Fruit fly (Drosophila melanogaster): Measurements from ENCODE around the gene ebo.

The ebo gene

DNA sequence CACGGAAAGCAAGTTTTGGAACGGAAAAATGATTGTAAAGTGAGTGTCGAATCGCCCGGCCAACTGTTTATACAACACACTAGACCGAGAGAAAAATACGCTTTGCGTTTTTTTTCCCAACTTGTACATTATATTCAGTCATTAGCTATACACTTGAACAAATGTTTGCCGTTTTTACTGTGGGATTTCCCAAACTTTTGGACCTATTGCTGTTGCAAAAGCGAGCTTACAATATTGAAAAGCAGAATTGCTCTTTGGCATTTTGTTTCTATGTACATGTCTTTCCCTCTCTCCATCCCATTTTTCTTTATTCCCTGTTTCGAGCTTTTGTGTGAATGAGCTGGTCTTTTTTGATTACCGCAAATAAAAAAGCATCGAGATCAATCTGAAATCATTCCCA, 21.0 kb upstream of the ebo start:
- TF ChIP-seq CG34406 (GFP tag; optimal IDR thresholded peaks at IDR 0.05) (no peak), CG3919 (GFP tag; optimal IDR thresholded peaks at IDR 0.05) (no peak), CG6792 (GFP tag; optimal IDR thresholded peaks at IDR 0.05) (no peak), svp (GFP tag) (peak; percentile 89), CG32006 (GFP tag; optimal IDR thresholded peaks at IDR 0.05) (no peak), Gug (GFP tag; IDR thresholded peaks at IDR 0.05) (no peak), pdm3 (GFP tag; optimal IDR thresholded peaks at IDR 0.05) (no peak), CG1621 (tag; optimal IDR thresholded peaks at IDR 0.05) (no peak), CG11294 (GFP tag; IDR thresholded peaks at IDR 0.05) (no peak)

- no peak for TF ChIP-seq CG8319 (GFP tag; optimal IDR thresholded peaks at IDR 0.05)
- no peak for TF ChIP-seq Hr39 (GFP tag; optimal IDR thresholded peaks at IDR 0.05)
- peak; percentile 37 for TF ChIP-seq svp (GFP tag)
- no peak for TF ChIP-seq CG15336 (GFP tag; IDR thresholded peaks at IDR 0.05)
- TF ChIP-seq dsx (GFP tag; optimal IDR thresholded peaks at IDR 0.05; ENCODE audit: poor library complexity, severe bottlenecking), result peak; percentile 11
- peak; percentile 0 for TF ChIP-seq Sox14 (GFP tag; optimal IDR thresholded peaks at IDR 0.05)
- TF ChIP-seq CG1621 (tag; optimal IDR thresholded peaks at IDR 0.05), result peak; percentile 33
- peak; percentile 84 for TF ChIP-seq fkh (GFP tag; optimal IDR thresholded peaks at IDR 0.05)
- TF ChIP-seq achi (GFP tag; optimal IDR thresholded peaks at IDR 0.05), result peak; percentile 36
- TF ChIP-seq fd59A (GFP tag; optimal IDR thresholded peaks at IDR 0.05), result no peak
Observed at dm6 chrX:496326-496725, 19.9 kb upstream of the ebo start, which contains the start of gene svr. svr (plus strand) TSS chrX:496446.

DNA sequence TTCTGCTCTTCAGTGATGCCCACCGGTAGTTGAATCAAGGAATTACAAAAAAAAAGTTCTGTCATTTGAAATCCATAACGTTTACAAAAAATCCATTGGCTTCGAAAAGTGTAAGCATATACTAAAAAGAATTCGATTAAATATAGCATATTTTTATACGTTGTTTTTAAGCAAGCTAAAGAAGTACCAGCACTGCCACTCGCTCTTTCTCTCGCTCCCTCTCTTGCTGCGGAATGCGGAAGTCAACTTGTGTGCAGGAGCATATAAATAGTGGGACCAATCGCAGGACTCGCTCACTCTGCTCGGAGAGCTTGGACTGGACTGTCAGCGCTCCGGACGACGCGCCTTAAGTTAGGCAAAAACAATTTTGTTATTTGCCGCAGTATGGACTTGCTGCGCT, 18.2 kb upstream of the ebo start, which contains the start of gene CG17778:
CG17778 (plus strand) TSS at position 8 of the 400 bp plus-strand sequence.
- TF ChIP-seq CG6163 (GFP tag; IDR thresholded peaks at IDR 0.05) (peak; percentile 37; the same call in 2 of the 3 replicates), CG11902 (GFP tag; optimal IDR thresholded peaks at IDR 0.05) (no peak), Lpt (GFP tag; optimal IDR thresholded peaks at IDR 0.05) (no peak), Eip78C (GFP tag) (peak; percentile 64), CG11762 (GFP tag; optimal IDR thresholded peaks at IDR 0.05; ENCODE audit: insufficient read depth) (no peak), CG6854 (GFP tag; optimal IDR thresholded peaks at IDR 0.05) (peak; percentile 15), eg (GFP tag; IDR thresholded peaks at IDR 0.05) (peak; percentile 40; the same call in 1 of the 3 replicates), Ets96B (tag; optimal IDR thresholded peaks at IDR 0.05) (peak; percentile 0), CG16779 (tag; optimal IDR thresholded peaks at IDR 0.05) (no peak), CG8119 (GFP tag; IDR thresholded peaks at IDR 0.05) (peak; percentile 14; the same call in 1 of the 3 replicates), CG9139 (GFP tag; optimal IDR thresholded peaks at IDR 0.05) (no peak)

- TF ChIP-seq CG10669 (GFP tag; optimal IDR thresholded peaks at IDR 0.05), result peak; percentile 24
- TF ChIP-seq Blimp-1 (GFP tag; optimal IDR thresholded peaks at IDR 0.05), result no peak
Observed at dm6 chrX:494191-494554, 17.8 kb upstream of the ebo start.

DNA sequence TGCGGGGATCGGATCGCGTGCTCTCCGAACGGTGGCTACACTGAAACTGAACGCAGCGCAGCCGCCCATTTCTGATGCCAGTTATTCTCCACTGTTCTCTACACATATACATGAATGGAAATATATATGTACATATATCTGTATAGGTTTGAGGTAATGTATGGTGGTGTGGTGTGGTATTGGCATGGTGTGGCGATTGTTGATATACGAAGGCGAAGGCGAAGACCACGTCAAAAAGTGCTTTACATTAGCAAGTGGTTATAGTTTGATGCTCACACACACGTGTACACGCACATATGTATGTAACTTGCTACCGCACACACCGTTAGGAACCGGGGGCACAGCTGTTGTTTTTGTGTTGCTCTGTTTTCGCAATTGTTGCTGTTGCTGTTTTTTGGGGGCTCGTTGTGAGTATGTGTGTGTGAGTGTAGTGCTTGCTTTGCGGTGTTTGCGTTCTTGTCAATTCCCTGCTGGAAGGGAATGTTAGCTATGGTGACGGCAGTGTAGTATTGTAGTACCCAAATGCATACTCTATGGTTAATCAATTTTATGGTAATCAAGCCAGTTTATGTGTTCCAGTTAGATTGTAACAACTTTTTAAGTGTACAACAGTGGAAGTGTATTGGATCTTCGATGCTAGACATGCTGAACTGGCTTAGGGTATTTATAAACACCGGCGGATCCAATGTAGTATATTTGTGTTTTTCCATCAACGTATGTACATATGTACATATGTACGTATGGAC, 17.2 kb upstream of the ebo start, which contains the start of gene CG17896:
CG17896 (minus strand) TSS at position 51 of the 746 bp plus-strand sequence.
- TF ChIP-seq Hr38 (GFP tag; optimal IDR thresholded peaks at IDR 0.05) (peak; percentile 47), CG10631 (GFP tag; optimal IDR thresholded peaks at IDR 0.05) (peak; percentile 99), eg (GFP tag; IDR thresholded peaks at IDR 0.05) (peak; percentile 98), Ets96B (tag; optimal IDR thresholded peaks at IDR 0.05) (peak; percentile 96), CG32006 (GFP tag; optimal IDR thresholded peaks at IDR 0.05) (peak; percentile 98), fkh (GFP tag; optimal IDR thresholded peaks at IDR 0.05) (peak; percentile 99), CG6792 (GFP tag; optimal IDR thresholded peaks at IDR 0.05) (peak; percentile 98), Eip78C (GFP tag) (peak; percentile 99), Smox (GFP tag; optimal IDR thresholded peaks at IDR 0.05) (peak; percentile 98), CG11902 (GFP tag; optimal IDR thresholded peaks at IDR 0.05) (peak; percentile 97), Eip93F (GFP tag; optimal IDR thresholded peaks at IDR 0.05) (peak; percentile 96), pdm3 (GFP tag; optimal IDR thresholded peaks at IDR 0.05) (peak; percentile 99), Met (GFP tag; optimal IDR thresholded peaks at IDR 0.05) (peak; percentile 98), dac (GFP tag; optimal IDR thresholded peaks at IDR 0.05) (peak; percentile 97), spab (GFP tag; optimal IDR thresholded peaks at IDR 0.05) (peak; percentile 94), CG8119 (GFP tag; IDR thresholded peaks at IDR 0.05) (peak; percentile 98), Gug (GFP tag; IDR thresholded peaks at IDR 0.05) (peak; percentile 99), CG7368 (GFP tag; optimal IDR thresholded peaks at IDR 0.05) (peak; percentile 99), CG16779 (tag; optimal IDR thresholded peaks at IDR 0.05) (peak; percentile 91), Sox14 (GFP tag; optimal IDR thresholded peaks at IDR 0.05) (peak; percentile 99), CG4318 (GFP tag; optimal IDR thresholded peaks at IDR 0.05) (peak; percentile 97), CG6854 (GFP tag; optimal IDR thresholded peaks at IDR 0.05) (peak; percentile 93), fd59A (GFP tag; optimal IDR thresholded peaks at IDR 0.05) (peak; percentile 96), CG1621 (tag; optimal IDR thresholded peaks at IDR 0.05) (peak; percentile 98), Lpt (GFP tag; optimal IDR thresholded peaks at IDR 0.05) (peak; percentile 98), net (GFP tag; optimal IDR thresholded peaks at IDR 0.05) (peak; percentile 98), acj6 (GFP tag; optimal IDR thresholded peaks at IDR 0.05) (peak; percentile 99)
